Worm (Caenorhabditis elegans): ENCODE results near the gene clec-207.

Gene clec-207

ce11 chrV:2095772-2096171 is at the start of gene clec-207:
Gene clec-207 (plus strand): TSS chrV:2096072.
- TF ChIP-seq lim-6 (tag; optimal IDR thresholded peaks at IDR 0.05), result no peak
- TF ChIP-seq ceh-2 (tag; optimal IDR thresholded peaks at IDR 0.05), result no peak
- no peak for TF ChIP-seq sdc-2 (tag; optimal IDR thresholded peaks at IDR 0.05)
- no peak for TF ChIP-seq eyg-1 (tag; optimal IDR thresholded peaks at IDR 0.05)
- TF ChIP-seq F13H6.1 (tag; optimal IDR thresholded peaks at IDR 0.05), result no peak
- no peak for TF ChIP-seq gmeb-2 (tag; optimal IDR thresholded peaks at IDR 0.05)

ce11 chrV:2050136-2050535 is 45.7 kb upstream of the clec-207 start, which contains the start of gene comt-4:
Gene comt-4 (minus strand): TSS chrV:2050185.
- TF ChIP-seq unc-55 (GFP tag; optimal IDR thresholded peaks at IDR 0.05) (no peak), nhr-11 (tag; optimal IDR thresholded peaks at IDR 0.05) (no peak), pat-9 (tag; optimal IDR thresholded peaks at IDR 0.05) (no peak), zip-5 (tag; optimal IDR thresholded peaks at IDR 0.05) (no peak), ref-2 (tag; optimal IDR thresholded peaks at IDR 0.05) (no peak), F13H6.1 (tag; optimal IDR thresholded peaks at IDR 0.05) (no peak)

- no peak for TF ChIP-seq F13H6.1 (tag; optimal IDR thresholded peaks at IDR 0.05)
These were observed 45.1 kb upstream of the clec-207 start for ce11 chrV:2050790-2051189.

ce11 chrV:2051507-2051906 is 44.4 kb upstream of the clec-207 start, which contains the start of gene Y40B10A.11:
Gene Y40B10A.11 (minus strand): TSS chrV:2051607.
- TF ChIP-seq ets-4 (tag; optimal IDR thresholded peaks at IDR 0.05) (no peak), unc-55 (GFP tag; optimal IDR thresholded peaks at IDR 0.05) (no peak), che-1 (tag; optimal IDR thresholded peaks at IDR 0.05) (no peak), ceh-31 (tag; optimal IDR thresholded peaks at IDR 0.05) (no peak), gmeb-2 (tag; optimal IDR thresholded peaks at IDR 0.05) (no peak), dmd-4 (tag; optimal IDR thresholded peaks at IDR 0.05; ENCODE audit: borderline replicate concordance) (no peak), K09A11.1 (tag; optimal IDR thresholded peaks at IDR 0.05; ENCODE audit: insufficient read depth) (no peak), pat-9 (tag; optimal IDR thresholded peaks at IDR 0.05) (no peak), ceh-19 (GFP tag; optimal IDR thresholded peaks at IDR 0.05) (no peak), ceh-9 (tag; optimal IDR thresholded peaks at IDR 0.05) (no peak), ceh-2 (tag; optimal IDR thresholded peaks at IDR 0.05) (no peak)

ce11 chrV:2053509-2053908 is 42.4 kb upstream of the clec-207 start, which contains the start of gene comt-5:
Gene comt-5 (minus strand): TSS chrV:2053609.
- TF ChIP-seq hlh-15 (tag; optimal IDR thresholded peaks at IDR 0.05), result no peak
- no peak for TF ChIP-seq rnt-1 (tag; optimal IDR thresholded peaks at IDR 0.05)
- no peak for TF ChIP-seq ceh-48 (tag; optimal IDR thresholded peaks at IDR 0.05)
- no peak for TF ChIP-seq ceh-24 (tag; optimal IDR thresholded peaks at IDR 0.05)
- TF ChIP-seq pat-9 (tag; optimal IDR thresholded peaks at IDR 0.05), result no peak
- no peak for TF ChIP-seq K09A11.1 (tag; optimal IDR thresholded peaks at IDR 0.05; ENCODE audit: insufficient read depth)
- TF ChIP-seq hlh-13 (GFP tag; optimal IDR thresholded peaks at IDR 0.05), result no peak
- TF ChIP-seq ref-2 (tag; optimal IDR thresholded peaks at IDR 0.05), result no peak
- no peak for TF ChIP-seq ceh-22 (tag; optimal IDR thresholded peaks at IDR 0.05)
- no peak for TF ChIP-seq unc-55 (GFP tag; optimal IDR thresholded peaks at IDR 0.05)
- no peak for TF ChIP-seq ttx-3 (tag; optimal IDR thresholded peaks at IDR 0.05)
- TF ChIP-seq pax-1 (tag; optimal IDR thresholded peaks at IDR 0.05), result no peak
- no peak for TF ChIP-seq hlh-8 (tag; optimal IDR thresholded peaks at IDR 0.05)
- no peak for TF ChIP-seq pqm-1 (tag; optimal IDR thresholded peaks at IDR 0.05)
- TF ChIP-seq Y22D7AL.16 (tag; optimal IDR thresholded peaks at IDR 0.05), result no peak

- TF ChIP-seq ahr-1 (tag; optimal IDR thresholded peaks at IDR 0.05) (no peak), T23F11.4 (GFP tag; optimal IDR thresholded peaks at IDR 0.05) (no peak), mec-3 (tag; optimal IDR thresholded peaks at IDR 0.05; ENCODE audit: borderline replicate concordance) (no peak), madf-2 (tag; optimal IDR thresholded peaks at IDR 0.05) (no peak), C08G9.2 (tag; optimal IDR thresholded peaks at IDR 0.05) (no peak), pha-2 (tag; optimal IDR thresholded peaks at IDR 0.05) (no peak), ceh-14 (tag; optimal IDR thresholded peaks at IDR 0.05) (no peak), unc-42 (tag; optimal IDR thresholded peaks at IDR 0.05) (no peak), che-1 (tag; optimal IDR thresholded peaks at IDR 0.05) (no peak), ttx-3 (tag; optimal IDR thresholded peaks at IDR 0.05) (no peak), gmeb-2 (tag; optimal IDR thresholded peaks at IDR 0.05) (no peak), C38D4.7 (GFP tag; optimal IDR thresholded peaks at IDR 0.05) (no peak), ceh-24 (tag; optimal IDR thresholded peaks at IDR 0.05) (no peak), elt-2 (tag; optimal IDR thresholded peaks at IDR 0.05) (no peak), odd-2 (tag; optimal IDR thresholded peaks at IDR 0.05) (no peak), dmd-4 (tag; optimal IDR thresholded peaks at IDR 0.05; ENCODE audit: borderline replicate concordance) (no peak), sox-4 (tag; optimal IDR thresholded peaks at IDR 0.05) (no peak), ztf-16 (tag; optimal IDR thresholded peaks at IDR 0.05) (no peak), F13H6.1 (tag; optimal IDR thresholded peaks at IDR 0.05) (no peak), tbx-2 (tag; optimal IDR thresholded peaks at IDR 0.05) (no peak)
These were observed 41.6 kb upstream of the clec-207 start for ce11 chrV:2054254-2054653.
